Fruit fly (Drosophila melanogaster) whole organism, embryonic: ENCODE results near the gene swa.

Experiments
- CG10321 ChIP-seq: fragments of 200-800 bp; sonication (Bioruptor generic); IDR thresholded peaks from 2 replicates; pipeline ENCODE4 v1.3.6; 2022; ENCODE audit warnings: missing biosample characterization, missing genetic modification characterization
- CG10565 ChIP-seq: fragments of 200-800 bp; sonication (Bioruptor generic); optimal IDR thresholded peaks from 3 replicates; lab custom pipeline; 2016; ENCODE audit warnings: missing biosample characterization, mild to moderate bottlenecking, missing genetic modification characterization
- CG3726 ChIP-seq: fragments of 200-800 bp; sonication (Bioruptor generic); IDR thresholded peaks from 3 replicates; pipeline ENCODE4, ENCODE4 v1.3.6; 2022; ENCODE audit warnings: missing biosample characterization, missing genetic modification characterization
- CG5245 ChIP-seq: fragments of 200-800 bp; sonication (Bioruptor generic); optimal IDR thresholded peaks from 3 replicates; lab custom pipeline; 2016; ENCODE audit warnings: missing biosample characterization, missing genetic modification characterization
- CTCF ChIP-seq: fragments of 200-800 bp; sonication (Bioruptor generic); optimal IDR thresholded peaks from 2 replicates; lab custom pipeline; 2017; ENCODE audit warnings: missing biosample characterization, mild to moderate bottlenecking, missing genetic modification characterization, moderate library complexity
- Hey ChIP-seq: fragments of 200-800 bp; sonication (Bioruptor generic); optimal IDR thresholded peaks from 3 replicates; lab custom pipeline; 2018; ENCODE audit warnings: missing biosample characterization, mild to moderate bottlenecking, missing genetic modification characterization
- Nf-YB ChIP-seq: fragments of 200-800 bp; sonication (Bioruptor generic); optimal IDR thresholded peaks from 3 replicates; lab custom pipeline; 2019; ENCODE audit warnings: missing biosample characterization, mild to moderate bottlenecking, missing genetic modification characterization, moderate library complexity
- Optix ChIP-seq: fragments of 200-800 bp; sonication (Bioruptor generic); IDR thresholded peaks from 3 replicates; pipeline ENCODE4 v1.3.6; 2022; ENCODE audit warnings: missing biosample characterization, missing genetic modification characterization
- ab ChIP-seq: fragments of 200-800 bp; sonication (Bioruptor generic); optimal IDR thresholded peaks from 2 replicates; lab custom pipeline; 2016; ENCODE audit warnings: missing biosample characterization, missing genetic modification characterization
- bab2 ChIP-seq: fragments of 200-800 bp; sonication (Bioruptor generic); optimal IDR thresholded peaks from 2 replicates; lab custom pipeline; 2016; ENCODE audit warnings: missing biosample characterization, missing genetic modification characterization
- bigmax ChIP-seq: fragments of 200-800 bp; sonication (Bioruptor generic); optimal IDR thresholded peaks from 2 replicates; lab custom pipeline; 2018; ENCODE audit warnings: missing biosample characterization, mild to moderate bottlenecking, missing genetic modification characterization

DNA sequence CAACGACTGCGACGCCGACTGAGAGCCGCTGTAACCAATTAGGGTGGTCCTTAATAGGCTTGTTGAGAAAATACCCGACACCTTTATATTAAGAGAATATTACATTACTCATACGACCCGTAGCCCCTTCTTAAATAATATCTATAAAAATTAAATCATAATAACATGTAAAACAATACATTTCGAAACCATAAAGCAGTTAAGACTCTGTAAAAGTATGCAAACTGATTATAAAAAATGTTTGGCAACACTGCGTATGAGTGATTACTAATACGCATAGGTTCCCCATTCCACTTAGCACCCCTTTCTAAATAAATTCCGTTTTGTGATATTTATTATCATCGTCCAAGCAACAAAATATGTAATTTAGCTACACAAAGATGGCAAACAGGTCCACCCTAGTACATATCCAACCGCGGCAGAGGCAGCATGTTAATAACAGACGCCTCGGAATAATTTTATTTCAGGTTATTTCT, 24.9 kb downstream of the swa start:
- TF ChIP-seq bigmax (GFP tag; lab: Kevin White, UChicago) (no peak), CG5245 (GFP tag; lab: Kevin White, UChicago) (peak; percentile 61), Hey (tag; lab: Kevin White, UChicago) (no peak), ab (GFP tag; lab: Kevin White, UChicago) (no peak), CG10321 (GFP tag; lab: Robert Waterston, UW) (no peak), CG10565 (no peak), CTCF (GFP tag; lab: Kevin White, UChicago) (peak; percentile 39), Optix (GFP tag; lab: Robert Waterston, UW) (no peak), bab2 (GFP tag; lab: Kevin White, UChicago) (peak; percentile 6), Nf-YB (GFP tag; lab: Kevin White, UChicago) (peak; percentile 69), CG3726 (no peak)
